Worm (Caenorhabditis elegans) whole organism, late embryonic: ENCODE data around the gene cest-16.

Source experiments
- ceh-18 ChIP-seq: sonication (generic microtip); optimal IDR thresholded peaks from 2 replicates; lab custom pipeline; 2016; ENCODE audit warnings: missing genetic modification characterization, missing compliant biosample characterization
- pqm-1 ChIP-seq: sonication (generic microtip); optimal IDR thresholded peaks from 2 replicates; lab custom pipeline; 2016; ENCODE audit warnings: missing genetic modification characterization, missing compliant biosample characterization

ce11 chrX:6337951-6338350 lies 38.2 kb downstream of the cest-16 start, which contains the start of gene C03B1.13:
- no peak for TF ChIP-seq pqm-1
- TF ChIP-seq ceh-18 (tag; lab: Kevin White, UChicago), result no peak
